Fruit fly (Drosophila melanogaster): ENCODE data around the gene CG1677.

dm6 chrX:7377840-7378239, 27.8 kb downstream of the CG1677 start, which contains the start of gene CheA7a:
- TF ChIP-seq CG18476 (GFP tag; optimal IDR thresholded peaks at IDR 0.05) (no peak), yki (optimal IDR thresholded peaks at IDR 0.05) (no peak), wor (GFP tag; IDR thresholded peaks at IDR 0.05) (no peak), ttk (GFP tag; IDR thresholded peaks at IDR 0.05) (no peak), CG2120 (GFP tag; optimal IDR thresholded peaks at IDR 0.05) (no peak)

All from whole organism, embryonic.